Fruit fly (Drosophila melanogaster): ENCODE results near the gene lectin-29Ca.

- TF ChIP-seq CG8478 (optimal IDR thresholded peaks at IDR 0.05) = no peak
- no peak for TF ChIP-seq CTCF (optimal IDR thresholded peaks at IDR 0.05)
These were observed 2.1 kb upstream of the lectin-29Ca start, which contains the start of the genes Peritrophin-15a and CG13385 for dm6 chr2L:8395996-8396699.

Data from S2 (cell line).